ENCODE assay signal across 3 fruit fly cellular contexts in the genomic region with DNA sequence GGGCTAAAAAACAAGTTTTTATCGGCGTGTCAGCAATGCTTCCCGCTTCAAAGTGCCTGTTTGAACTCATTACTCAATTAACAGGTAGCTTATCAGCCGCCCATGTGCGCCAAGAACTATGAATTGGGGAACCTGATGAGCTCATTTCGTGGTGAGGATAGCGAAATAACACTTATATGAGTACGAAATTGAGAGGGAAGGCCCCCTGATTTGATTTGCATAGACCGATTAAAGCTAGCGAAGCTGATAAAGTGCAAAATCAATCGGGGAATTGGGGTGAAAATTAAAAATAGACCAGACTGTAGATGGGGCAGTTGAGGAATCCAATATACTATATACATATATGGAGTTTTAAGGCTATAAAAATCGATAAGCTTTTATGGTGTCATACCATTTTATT.
A peak's percentile ranks its signal among the peaks of the same experiment; 100 is the strongest.
TF ChIP-seq lines count a peak whose summit lies in the region.

No protein-coding gene starts in this region.

- no peak for TF ChIP-seq CTCF in whole organism, embryonic (GFP tag; optimal IDR thresholded peaks at IDR 0.05; lab: Kevin White, UChicago)

TF ChIP-seq in whole organism, adult, 20 proteins besides CTCF, POLR2A, EP300 and RAD21:
- TF ChIP-seq ovo (GFP tag; optimal IDR thresholded peaks at IDR 0.05; lab: Kevin White, UChicago) (no peak), cic (GFP tag; optimal IDR thresholded peaks at IDR 0.05; lab: Kevin White, UChicago) (no peak), Mnt (GFP tag; optimal IDR thresholded peaks at IDR 0.05; lab: Kevin White, UChicago) (peak; percentile 32), kay (GFP tag; lab: Kevin White, UChicago; ENCODE audit: borderline replicate concordance) (peak; percentile 47)

TF ChIP-seq in whole organism, embryonic, 481 proteins besides CTCF, POLR2A, EP300 and RAD21:
- TF ChIP-seq Ets65A (GFP tag; lab: Kevin White, UChicago) = no peak
- TF ChIP-seq sug (tag; optimal IDR thresholded peaks at IDR 0.05; lab: Kevin White, UChicago) = peak; percentile 32
- TF ChIP-seq CG2199 (GFP tag; IDR thresholded peaks at IDR 0.05; lab: Robert Waterston, UW) = 0 out of 3 replicates have a peak, but pooled peaks have one; percentile 40
- TF ChIP-seq exex (tag; optimal IDR thresholded peaks at IDR 0.05; lab: Kevin White, UChicago) = peak; percentile 86
- TF ChIP-seq CG9876 (GFP tag; optimal IDR thresholded peaks at IDR 0.05; lab: Kevin White, UChicago) = no peak

TF ChIP-seq in whole organism, wandering third instar larva, 38 proteins besides CTCF, POLR2A, EP300 and RAD21:
- no peak for TF ChIP-seq OdsH (GFP tag; optimal IDR thresholded peaks at IDR 0.05; lab: Kevin White, UChicago)
- no peak for TF ChIP-seq Rel (GFP tag; optimal IDR thresholded peaks at IDR 0.05; lab: Kevin White, UChicago)
- TF ChIP-seq Rel (tag; optimal IDR thresholded peaks at IDR 0.05; lab: Kevin White, UChicago) = peak; percentile 61
- TF ChIP-seq ey (GFP tag; optimal IDR thresholded peaks at IDR 0.05; lab: Kevin White, UChicago) = no peak
- TF ChIP-seq dsf (GFP tag; optimal IDR thresholded peaks at IDR 0.05; lab: Kevin White, UChicago; ENCODE audit: borderline replicate concordance) = no peak
